Fruit fly (Drosophila melanogaster) whole organism, pupa: ENCODE measurements around the gene CG3061.

Source experiments
- CG10348 ChIP-seq: fragments of 200-800 bp; sonication (Bioruptor generic); IDR thresholded peaks from 2 replicates; pipeline ENCODE4 v1.3.6; 2022; ENCODE audit warnings: missing biosample characterization, missing genetic modification characterization
- CG13204 ChIP-seq: fragments of 200-800 bp; sonication (Bioruptor generic); optimal IDR thresholded peaks from 2 replicates; lab custom pipeline; 2018; ENCODE audit warnings: missing biosample characterization, mild to moderate bottlenecking, missing genetic modification characterization, moderate library complexity
- CG15710 ChIP-seq: fragments of 200-800 bp; sonication (Bioruptor generic); optimal IDR thresholded peaks from 2 replicates; lab custom pipeline; 2018; ENCODE audit warnings: missing biosample characterization, mild to moderate bottlenecking, missing genetic modification characterization, moderate library complexity
- CG17806 ChIP-seq: fragments of 200-800 bp; sonication (Bioruptor generic); optimal IDR thresholded peaks from 2 replicates; lab custom pipeline; 2018; ENCODE audit warnings: missing biosample characterization, mild to moderate bottlenecking, missing genetic modification characterization, moderate library complexity
- CG32121 ChIP-seq: fragments of 200-800 bp; sonication (Bioruptor generic); IDR thresholded peaks from 2 replicates; pipeline ENCODE4 v1.3.6; 2022; ENCODE audit warnings: missing biosample characterization, missing genetic modification characterization
- CG4496 ChIP-seq: fragments of 200-800 bp; sonication (Bioruptor generic); IDR thresholded peaks from 3 replicates; pipeline ENCODE4 v1.3.6; 2022; ENCODE audit warnings: missing biosample characterization, missing genetic modification characterization
- CG8159 ChIP-seq: fragments of 200-800 bp; sonication (Bioruptor generic); optimal IDR thresholded peaks from 3 replicates; lab custom pipeline; 2018; ENCODE audit warnings: missing biosample characterization, mild to moderate bottlenecking, missing genetic modification characterization, moderate library complexity
- CG8301 ChIP-seq: fragments of 200-800 bp; sonication (Bioruptor generic); optimal IDR thresholded peaks from 2 replicates; lab custom pipeline; 2018; ENCODE audit warnings: missing biosample characterization, mild to moderate bottlenecking, missing genetic modification characterization
- EcR ChIP-seq: fragments of 200-800 bp; sonication (Bioruptor generic); optimal IDR thresholded peaks from 3 replicates; lab custom pipeline; 2019; ENCODE audit warnings: missing biosample characterization, missing genetic modification characterization, mild to moderate bottlenecking, moderate library complexity, missing genetic modification reagents
- Pif1A ChIP-seq: fragments of 200-800 bp; sonication (Bioruptor generic); optimal IDR thresholded peaks from 3 replicates; lab custom pipeline; 2016; ENCODE audit warnings: missing biosample characterization, missing genetic modification characterization
- Pif1B ChIP-seq: fragments of 200-800 bp; sonication (Bioruptor generic); optimal IDR thresholded peaks from 3 replicates; lab custom pipeline; 2016; ENCODE audit warnings: missing biosample characterization, missing genetic modification characterization
- gl ChIP-seq: fragments of 200-800 bp; sonication (Bioruptor generic); optimal IDR thresholded peaks from 2 replicates; lab custom pipeline; 2018; ENCODE audit warnings: missing biosample characterization, mild to moderate bottlenecking, missing genetic modification characterization

DNA sequence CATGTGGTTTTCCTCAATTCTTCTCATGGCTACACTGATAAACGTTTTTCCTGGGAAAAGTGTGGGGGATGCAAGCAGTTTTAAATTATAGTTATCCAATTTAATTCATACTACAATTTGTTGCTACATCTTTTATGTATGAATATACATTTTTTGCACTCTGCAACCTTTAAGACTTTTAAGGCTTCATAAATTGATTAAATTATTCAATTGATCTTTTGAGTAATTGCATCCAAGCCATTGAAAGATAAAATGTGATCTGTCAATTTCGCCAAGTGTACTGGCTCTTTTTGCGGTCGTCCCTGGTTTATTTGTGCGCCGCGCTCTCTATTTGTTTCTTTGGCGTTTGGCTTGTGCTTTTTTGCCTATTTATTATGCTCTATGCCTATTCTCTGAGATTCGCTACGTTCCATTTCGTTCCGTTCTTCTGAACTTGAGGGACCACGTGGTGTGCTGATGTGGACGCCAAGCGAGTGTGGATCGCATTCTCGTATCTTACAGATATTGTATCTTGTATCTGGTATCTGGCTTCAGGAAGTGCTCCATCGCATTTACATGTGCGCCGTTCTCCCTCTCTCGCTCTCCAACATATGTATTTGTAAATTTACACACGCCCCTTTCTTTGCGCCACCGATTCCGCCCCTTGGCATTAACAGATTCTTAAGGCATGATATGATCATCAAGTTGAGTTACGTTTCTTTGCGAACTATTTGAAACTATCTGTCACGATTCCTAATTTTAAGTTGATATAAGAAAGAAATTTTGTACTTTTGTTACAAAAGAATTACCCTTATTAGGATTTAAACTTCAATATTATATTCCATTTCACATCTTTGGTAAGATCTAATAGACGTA is 20.2 kb downstream of the CG3061 start:
- TF ChIP-seq CG8301 = peak; percentile 97
- TF ChIP-seq gl (tag; lab: Kevin White, UChicago) = no peak
- peak; percentile 21 for TF ChIP-seq CG15710
- TF ChIP-seq EcR (GFP tag; lab: Kevin White, UChicago) = no peak
- TF ChIP-seq CG17806 (tag; lab: Kevin White, UChicago) = peak; percentile 57
- peak; percentile 76 for TF ChIP-seq Pif1B (GFP tag; lab: Kevin White, UChicago)
- peak; percentile 69 for TF ChIP-seq CG10348 (GFP tag; lab: Robert Waterston, UW)
- no peak for TF ChIP-seq CG13204 (GFP tag; lab: Kevin White, UChicago)
- TF ChIP-seq CG4496 (GFP tag; lab: Robert Waterston, UW) = peak; percentile 94
- TF ChIP-seq CG32121 (GFP tag; lab: Robert Waterston, UW) = peak; percentile 93
- peak; percentile 45 for TF ChIP-seq CG8159 (tag; lab: Kevin White, UChicago)
- TF ChIP-seq Pif1A (GFP tag; lab: Kevin White, UChicago) = peak; percentile 84
